Fruit fly (Drosophila melanogaster) whole organism, embryonic: ENCODE measurements around the gene RhoGAP93B.

Experiments used
- CG10274 ChIP-seq: fragments of 200-800 bp; sonication (Bioruptor generic); optimal IDR thresholded peaks from 3 replicates; lab custom pipeline; 2017; ENCODE audit warnings: missing biosample characterization, mild to moderate bottlenecking, missing genetic modification characterization
- CG10321 ChIP-seq: fragments of 200-800 bp; sonication (Bioruptor generic); IDR thresholded peaks from 2 replicates; pipeline ENCODE4 v1.3.6; 2022; ENCODE audit warnings: missing biosample characterization, missing genetic modification characterization
- CG14441 ChIP-seq: fragments of 200-800 bp; sonication (Bioruptor generic); IDR thresholded peaks from 2 replicates; pipeline ENCODE4 v1.3.6; 2022; ENCODE audit warnings: missing biosample characterization, missing genetic modification characterization
- CG15073 ChIP-seq: fragments of 200-800 bp; sonication (Bioruptor generic); optimal IDR thresholded peaks from 2 replicates; lab custom pipeline; 2016; ENCODE audit warnings: missing biosample characterization, missing genetic modification characterization
- CG15601 ChIP-seq: fragments of 200-800 bp; sonication (Bioruptor generic); optimal IDR thresholded peaks from 3 replicates; lab custom pipeline; 2019; ENCODE audit warnings: missing biosample characterization, mild to moderate bottlenecking, missing genetic modification characterization, moderate library complexity
- CG15696 ChIP-seq: fragments of 200-800 bp; sonication (Bioruptor generic); optimal IDR thresholded peaks from 2 replicates; lab custom pipeline; 2019; ENCODE audit warnings: missing biosample characterization, mild to moderate bottlenecking, missing genetic modification characterization, moderate library complexity
- CG16813 ChIP-seq: fragments of 200-800 bp; sonication (Bioruptor generic); IDR thresholded peaks from 3 replicates; pipeline ENCODE4 v1.3.6; 2022; ENCODE audit warnings: missing biosample characterization, missing genetic modification characterization; ENCODE audit not compliant: partially characterized antibody
- CG17361 ChIP-seq: fragments of 200-800 bp; sonication (Bioruptor generic); IDR thresholded peaks from 3 replicates; pipeline ENCODE4 v1.3.6; 2022; ENCODE audit warnings: missing biosample characterization, missing genetic modification characterization
- CG17829 ChIP-seq: fragments of 200-800 bp; optimal IDR thresholded peaks from 2 replicates; lab custom pipeline; 2019; ENCODE audit warnings: missing biosample characterization, mild to moderate bottlenecking, missing genetic modification characterization, moderate library complexity
- CG32532 ChIP-seq: fragments of 200-800 bp; sonication (Bioruptor generic); IDR thresholded peaks from 2 replicates; pipeline ENCODE4 v1.3.6; 2022; ENCODE audit warnings: missing biosample characterization, missing genetic modification characterization
- CG3847 ChIP-seq: fragments of 200-800 bp; sonication (Bioruptor generic); IDR thresholded peaks from 2 replicates; pipeline ENCODE4 v1.3.6; 2022; ENCODE audit warnings: missing biosample characterization, missing genetic modification characterization
- CG5245 ChIP-seq: fragments of 200-800 bp; sonication (Bioruptor generic); optimal IDR thresholded peaks from 3 replicates; lab custom pipeline; 2016; ENCODE audit warnings: missing biosample characterization, missing genetic modification characterization
- CG7372 ChIP-seq: fragments of 200-800 bp; sonication (Bioruptor generic); IDR thresholded peaks from 2 replicates; pipeline ENCODE4 v1.3.6; 2022; ENCODE audit warnings: missing biosample characterization, missing genetic modification characterization
- CG8944 ChIP-seq: fragments of 200-800 bp; sonication (Bioruptor generic); optimal IDR thresholded peaks from 3 replicates; lab custom pipeline; 2016; ENCODE audit warnings: missing biosample characterization, missing genetic modification characterization
- Camta ChIP-seq: fragments of 200-800 bp; sonication (Bioruptor generic); optimal IDR thresholded peaks from 2 replicates; lab custom pipeline; 2016; ENCODE audit warnings: missing biosample characterization, missing genetic modification characterization
- E2f2 ChIP-seq: fragments of 200-800 bp; sonication (Bioruptor generic); IDR thresholded peaks from 2 replicates; pipeline ENCODE4 v1.3.6; 2022; ENCODE audit warnings: missing biosample characterization, missing genetic modification characterization
- Elba2 ChIP-seq: fragments of 200-800 bp; sonication (Bioruptor generic); optimal IDR thresholded peaks from 3 replicates; lab custom pipeline; 2016; ENCODE audit warnings: missing biosample characterization, missing genetic modification characterization
- GATAe ChIP-seq: fragments of 200-800 bp; sonication (Bioruptor generic); conservative IDR thresholded peaks from 2 replicates; pipeline ENCODE4 v1.3.6; 2022; ENCODE audit warnings: missing biosample characterization, missing genetic modification characterization
- HLH54F ChIP-seq: fragments of 200-800 bp; sonication (Bioruptor generic); optimal IDR thresholded peaks from 3 replicates; lab custom pipeline; 2016; ENCODE audit warnings: missing biosample characterization, missing genetic modification characterization
- Kr ChIP-seq: fragments of 200-800 bp; sonication (Bioruptor generic); optimal IDR thresholded peaks from 2 replicates; lab custom pipeline; 2017; ENCODE audit warnings: missing biosample characterization, mild to moderate bottlenecking, missing genetic modification characterization
- NC2α ChIP-seq: fragments of 200-800 bp; sonication (Bioruptor generic); optimal IDR thresholded peaks from 2 replicates; lab custom pipeline; 2016; ENCODE audit warnings: missing biosample characterization, missing genetic modification characterization
- Neu2 ChIP-seq: fragments of 200-800 bp; sonication (Bioruptor generic); optimal IDR thresholded peaks from 3 replicates; lab custom pipeline; 2016; ENCODE audit warnings: missing biosample characterization, missing genetic modification characterization, borderline replicate concordance
- Oli ChIP-seq: fragments of 200-800 bp; sonication (Bioruptor generic); optimal IDR thresholded peaks from 2 replicates; lab custom pipeline; 2018; ENCODE audit warnings: missing biosample characterization, mild to moderate bottlenecking, missing genetic modification characterization, moderate library complexity
- Pdp1 ChIP-seq, 2 experiments: fragments of 200-800 bp; sonication (Bioruptor generic); optimal IDR thresholded peaks; 3 replicates each; lab custom pipeline; 2016; ENCODE audit warnings: missing biosample characterization in 2 of 2, missing genetic modification characterization in 2 of 2, mild to moderate bottlenecking in 1 of 2, moderate library complexity in 1 of 2
- Side ChIP-seq: fragments of 200-800 bp; sonication (Bioruptor generic); optimal IDR thresholded peaks from 2 replicates; lab custom pipeline; 2016; ENCODE audit warnings: missing biosample characterization, missing genetic modification characterization
- Sox100B ChIP-seq: fragments of 200-800 bp; sonication (Bioruptor generic); optimal IDR thresholded peaks from 3 replicates; lab custom pipeline; 2018; ENCODE audit warnings: missing biosample characterization, mild to moderate bottlenecking, missing genetic modification characterization
- Sry-β ChIP-seq: fragments of 200-800 bp; sonication (Bioruptor generic); optimal IDR thresholded peaks from 2 replicates; lab custom pipeline; 2018; ENCODE audit warnings: missing biosample characterization, mild to moderate bottlenecking, missing genetic modification characterization, moderate library complexity
- al ChIP-seq: fragments of 200-800 bp; sonication (Bioruptor generic); IDR thresholded peaks from 2 replicates; pipeline ENCODE4 v1.3.6; 2022; ENCODE audit warnings: missing biosample characterization, missing genetic modification characterization
- aop ChIP-seq: fragments of 200-800 bp; sonication (Bioruptor generic); IDR thresholded peaks from 2 replicates; pipeline ENCODE4 v1.3.6; 2022; ENCODE audit warnings: missing biosample characterization, missing genetic modification characterization
- bab2 ChIP-seq: fragments of 200-800 bp; sonication (Bioruptor generic); optimal IDR thresholded peaks from 2 replicates; lab custom pipeline; 2016; ENCODE audit warnings: missing biosample characterization, missing genetic modification characterization
- bcd ChIP-seq: fragments of 200-800 bp; sonication (Bioruptor generic); optimal IDR thresholded peaks from 2 replicates; lab custom pipeline; 2017; ENCODE audit warnings: missing biosample characterization, mild to moderate bottlenecking, missing genetic modification characterization
- cad ChIP-seq: fragments of >200 bp; optimal IDR thresholded peaks from 2 replicates; lab custom pipeline; 2017; ENCODE audit warnings: missing biosample characterization, missing genetic modification characterization
- ci ChIP-seq: fragments of 200-800 bp; sonication (Bioruptor generic); IDR thresholded peaks from 3 replicates; pipeline ENCODE4 v1.3.6; 2022; ENCODE audit warnings: missing biosample characterization, missing genetic modification characterization
- crol ChIP-seq: fragments of 200-800 bp; sonication (Bioruptor generic); IDR thresholded peaks from 2 replicates; pipeline ENCODE4 v1.3.6; 2022; ENCODE audit warnings: missing biosample characterization, missing genetic modification characterization
- en ChIP-seq: fragments of 200-800 bp; sonication (Bioruptor generic); optimal IDR thresholded peaks from 2 replicates; lab custom pipeline; 2016; ENCODE audit warnings: missing biosample characterization, missing genetic modification characterization
- eve ChIP-seq, 2 experiments: fragments of >200 bp; optimal IDR thresholded peaks; 2 replicates each; lab custom pipeline; 2017; ENCODE audit warnings: missing biosample characterization in 2 of 2, missing genetic modification characterization in 2 of 2
- grau ChIP-seq: fragments of 200-800 bp; optimal IDR thresholded peaks from 3 replicates; lab custom pipeline; 2019; ENCODE audit warnings: missing biosample characterization, mild to moderate bottlenecking, missing genetic modification characterization, moderate library complexity
- luna ChIP-seq: fragments of 200-800 bp; sonication (Bioruptor generic); optimal IDR thresholded peaks from 2 replicates; lab custom pipeline; 2016; ENCODE audit warnings: missing biosample characterization, missing genetic modification characterization
- nom ChIP-seq: fragments of 200-800 bp; sonication (Bioruptor generic); optimal IDR thresholded peaks from 2 replicates; lab custom pipeline; 2017; ENCODE audit warnings: missing biosample characterization, missing genetic modification characterization, mild to moderate bottlenecking, moderate library complexity, missing genetic modification reagents
- pum ChIP-seq: fragments of 200-800 bp; sonication (Bioruptor generic); optimal IDR thresholded peaks from 2 replicates; lab custom pipeline; 2016; ENCODE audit warnings: missing biosample characterization, missing genetic modification characterization
- sens ChIP-seq: fragments of 200-800 bp; sonication (Bioruptor generic); peaks from one replicate; lab custom pipeline; 2016; ENCODE audit warnings: missing biosample characterization, missing genetic modification characterization
- slbo ChIP-seq: fragments of 200-800 bp; sonication (Bioruptor generic); IDR thresholded peaks from 2 replicates; pipeline ENCODE4 v1.3.6; 2022; ENCODE audit warnings: missing biosample characterization, missing genetic modification characterization
- sna ChIP-seq: fragments of 200-800 bp; sonication (Bioruptor generic); IDR thresholded peaks from 2 replicates; pipeline ENCODE4 v1.3.6; 2022; ENCODE audit warnings: missing biosample characterization, missing genetic modification characterization; ENCODE audit not compliant: partially characterized antibody
- tgo ChIP-seq: fragments of 200-800 bp; sonication (Bioruptor generic); IDR thresholded peaks from 3 replicates; pipeline ENCODE4 v1.3.6; 2022; ENCODE audit warnings: missing biosample characterization, missing genetic modification characterization
- trh ChIP-seq: fragments of 200-800 bp; sonication (Bioruptor generic); optimal IDR thresholded peaks from 2 replicates; lab custom pipeline; 2016; ENCODE audit warnings: missing biosample characterization, missing genetic modification characterization
- vfl ChIP-seq: fragments of 200-800 bp; sonication (Bioruptor generic); optimal IDR thresholded peaks from 2 replicates; lab custom pipeline; 2016; ENCODE audit warnings: missing biosample characterization, missing genetic modification characterization

RhoGAP93B gene

DNA sequence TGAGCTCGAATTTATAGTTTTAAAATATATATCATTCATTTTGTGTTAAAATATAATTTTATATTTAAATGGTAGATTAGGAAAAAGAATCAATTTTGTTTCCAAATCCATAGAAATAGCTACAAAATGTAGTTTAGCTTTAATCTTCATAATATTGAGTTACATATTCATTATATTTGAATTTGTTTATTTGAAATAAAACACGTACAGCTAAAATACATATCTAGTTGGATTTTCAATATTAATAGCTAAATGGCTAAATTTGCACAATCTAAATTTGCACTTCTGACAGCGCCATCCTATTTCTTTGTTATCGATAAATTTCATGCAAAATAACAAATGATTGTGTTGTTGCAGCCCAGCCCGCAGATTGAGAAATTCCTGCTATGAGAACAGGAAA lies 36.3 kb upstream of the RhoGAP93B start, which contains the start of gene Usp8 (continued):
- peak; percentile 37 for TF ChIP-seq CG15696 (tag; lab: Kevin White, UChicago)
- peak; percentile 95 for TF ChIP-seq Sry-β
- no peak for TF ChIP-seq CG14441
- peak; percentile 14; the same call in 1 of the 2 replicates for TF ChIP-seq E2f2 (GFP tag; lab: Robert Waterston, UW)
- no peak for TF ChIP-seq al (GFP tag; lab: Robert Waterston, UW)
- no peak for TF ChIP-seq NC2α (GFP tag; lab: Kevin White, UChicago)
- no peak for TF ChIP-seq vfl (GFP tag; lab: Kevin White, UChicago)
- no peak for TF ChIP-seq HLH54F (GFP tag; lab: Kevin White, UChicago)
- TF ChIP-seq aop (GFP tag; lab: Robert Waterston, UW): no peak
- no peak for TF ChIP-seq sna (GFP tag; lab: Robert Waterston, UW)
- no peak for TF ChIP-seq Side
- TF ChIP-seq CG10274 (GFP tag; lab: Kevin White, UChicago): no peak
- TF ChIP-seq grau (tag; lab: Kevin White, UChicago): peak; percentile 55
- no peak for TF ChIP-seq Camta (GFP tag; lab: Kevin White, UChicago)
- TF ChIP-seq sens (GFP tag; lab: Kevin White, UChicago): peak; percentile 18
- TF ChIP-seq GATAe (GFP tag; lab: Robert Waterston, UW): no peak
- TF ChIP-seq eve (GFP tag; optimal IDR thresholded peaks at IDR 0.05; lab: Kevin White, UChicago): no peak
- no peak for TF ChIP-seq nom (GFP tag; lab: Kevin White, UChicago)
- no peak for TF ChIP-seq CG15073
- peak; percentile 1 for TF ChIP-seq CG15601 (tag; lab: Kevin White, UChicago)
- TF ChIP-seq CG3847 (GFP tag; lab: Robert Waterston, UW): 0 out of 2 replicates have a peak, but pooled peaks have one; percentile 25
- TF ChIP-seq trh (GFP tag; lab: Kevin White, UChicago): no peak
- no peak for TF ChIP-seq CG8944 (GFP tag; lab: Kevin White, UChicago)
- no peak for TF ChIP-seq CG10321
- TF ChIP-seq Kr (GFP tag; lab: Kevin White, UChicago): no peak
- no peak for TF ChIP-seq Pdp1 (GFP tag; optimal IDR thresholded peaks at IDR 0.05; lab: Kevin White, UChicago)
- no peak for TF ChIP-seq Neu2 (GFP tag; lab: Kevin White, UChicago)
- TF ChIP-seq pum (GFP tag; lab: Kevin White, UChicago): no peak
- no peak for TF ChIP-seq Elba2
- TF ChIP-seq CG16813 (GFP tag; lab: Robert Waterston, UW): no peak
- no peak; the same call in 1 of the 3 replicates for TF ChIP-seq CG17361 (GFP tag; lab: Robert Waterston, UW)
- TF ChIP-seq bab2 (GFP tag; lab: Kevin White, UChicago): no peak
- no peak for TF ChIP-seq tgo (GFP tag; lab: Robert Waterston, UW)
- TF ChIP-seq Sox100B: no peak
- no peak for TF ChIP-seq bcd (GFP tag; lab: Kevin White, UChicago)
- no peak for TF ChIP-seq CG7372 (GFP tag; lab: Robert Waterston, UW)
- no peak for TF ChIP-seq CG32532 (GFP tag; lab: Robert Waterston, UW)
- peak; percentile 11 for TF ChIP-seq Oli (tag; lab: Kevin White, UChicago)
- TF ChIP-seq en (GFP tag; lab: Kevin White, UChicago): no peak
- TF ChIP-seq luna (GFP tag; lab: Kevin White, UChicago): no peak
- TF ChIP-seq slbo (GFP tag; lab: Robert Waterston, UW): peak; percentile 39; the same call in 1 of the 2 replicates
- no peak for TF ChIP-seq ci (GFP tag; lab: Robert Waterston, UW)
- TF ChIP-seq cad (GFP tag; lab: Kevin White, UChicago): no peak
- TF ChIP-seq crol (GFP tag; lab: Robert Waterston, UW): no peak
- TF ChIP-seq CG5245 (GFP tag; lab: Kevin White, UChicago): no peak
- TF ChIP-seq CG17829 (tag; lab: Kevin White, UChicago): peak; percentile 23
